Worm (Caenorhabditis elegans) whole organism, midembryonic: Measurements from ENCODE around the gene cah-2.

ENCODE experiments used
- T22C8.4 ChIP-seq: fragments of 200-800 bp; sonication (Bioruptor generic); IDR thresholded peaks from 2 replicates; pipeline ENCODE4 v1.3.6; 2022; ENCODE audit warnings: missing genetic modification characterization, missing compliant biosample characterization
- cog-1 ChIP-seq: sonication (generic microtip); optimal IDR thresholded peaks from 2 replicates; lab custom pipeline; 2016; ENCODE audit warnings: missing genetic modification characterization, missing compliant biosample characterization
- flt-1 ChIP-seq: fragments of 200-800 bp; sonication (Bioruptor generic); IDR thresholded peaks from 2 replicates; pipeline ENCODE4 v1.3.6; 2022; ENCODE audit warnings: missing genetic modification characterization, missing compliant biosample characterization
- klf-2 ChIP-seq: fragments of 200-800 bp; sonication (Bioruptor generic); conservative IDR thresholded peaks from 2 replicates; pipeline ENCODE4 v1.3.6; 2022; ENCODE audit warnings: missing genetic modification reagents, missing genetic modification characterization, missing compliant biosample characterization
- med-1 ChIP-seq: sonication (generic microtip); optimal IDR thresholded peaks from 2 replicates; lab custom pipeline; 2017; ENCODE audit warnings: missing genetic modification characterization, mild to moderate bottlenecking, missing compliant biosample characterization, antibody characterized with exemption, missing genetic modification reagents; ENCODE audit not compliant: insufficient read depth
- ref-1 ChIP-seq: fragments of 200-800 bp; sonication (Bioruptor generic); conservative IDR thresholded peaks from 2 replicates; pipeline ENCODE4 v1.3.6; 2022; ENCODE audit warnings: missing genetic modification reagents, missing genetic modification characterization, missing compliant biosample characterization
- ztf-23 ChIP-seq: fragments of 200-800 bp; sonication (Bioruptor generic); IDR thresholded peaks from 2 replicates; pipeline ENCODE4 v1.3.6; 2022; ENCODE audit warnings: missing genetic modification reagents, missing genetic modification characterization, missing compliant biosample characterization
- ztf-29 ChIP-seq: fragments of 200-800 bp; sonication (Bioruptor generic); IDR thresholded peaks from 2 replicates; pipeline ENCODE4 v1.3.6; 2022; ENCODE audit warnings: missing genetic modification reagents, missing genetic modification characterization, missing compliant biosample characterization

- no peak for TF ChIP-seq flt-1 (GFP tag; lab: Robert Waterston, UW)
- no peak for TF ChIP-seq T22C8.4 (GFP tag; lab: Robert Waterston, UW)
- no peak for TF ChIP-seq med-1
- no peak for TF ChIP-seq ztf-29 (GFP tag; lab: Robert Waterston, UW)
- TF ChIP-seq cog-1 (tag; lab: Kevin White, UChicago): no peak
- no peak for TF ChIP-seq klf-2 (GFP tag; lab: Robert Waterston, UW)
- no peak for TF ChIP-seq ref-1
- no peak for TF ChIP-seq ztf-23 (GFP tag; lab: Robert Waterston, UW)
These were observed 48.6 kb upstream of the cah-2 start for ce11 chrII:7531478-7531877.
